Worm (Caenorhabditis elegans): Measurements from ENCODE around the gene M163.7.

Gene M163.7

DNA sequence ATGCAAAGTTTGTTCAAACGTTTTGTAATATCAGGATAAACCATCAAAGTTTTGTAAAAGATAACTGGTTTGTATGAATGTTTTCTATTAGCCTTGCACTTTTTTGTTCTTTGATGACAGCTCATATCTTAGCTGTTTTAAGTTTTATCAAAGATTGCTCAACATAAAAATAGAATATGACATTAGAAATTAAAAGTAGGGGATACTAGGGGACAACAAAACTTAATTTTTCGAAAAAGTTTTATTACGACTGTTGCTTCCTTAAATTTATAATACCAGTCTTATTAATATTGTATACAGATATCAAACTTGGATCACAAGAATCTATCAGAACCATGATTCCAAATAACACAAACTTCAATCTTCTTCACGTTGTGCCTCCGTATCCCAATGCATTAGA lies 31.2 kb downstream of the M163.7 start, which contains the start of gene ztf-14:
ztf-14 (plus strand) TSS at position 301 of the 400 bp plus-strand sequence.
- TF ChIP-seq nfyb-1 (GFP tag; IDR thresholded peaks at IDR 0.05) (no peak), F55B11.4 (tag; optimal IDR thresholded peaks at IDR 0.05; ENCODE audit: borderline replicate concordance, insufficient read depth) (no peak), repo-1 (tag; optimal IDR thresholded peaks at IDR 0.05) (no peak), Y79H2A.3 (GFP tag; conservative IDR thresholded peaks at IDR 0.05) (no peak), ama-1 (optimal IDR thresholded peaks at IDR 0.05) (no peak), ama-1 (GFP tag; optimal IDR thresholded peaks at IDR 0.05) (no peak), ceh-58 (GFP tag; IDR thresholded peaks at IDR 0.05) (no peak), F52B5.7 (tag; optimal IDR thresholded peaks at IDR 0.05) (no peak), efl-1 (GFP tag; optimal IDR thresholded peaks at IDR 0.05) (no peak)

- TF ChIP-seq nhr-80 (tag; optimal IDR thresholded peaks at IDR 0.05) (peak; percentile 3), F10E7.11 (tag; optimal IDR thresholded peaks at IDR 0.05) (no peak)
These were observed 31.9 kb downstream of the M163.7 start for ce11 chrX:14496545-14496944.

DNA sequence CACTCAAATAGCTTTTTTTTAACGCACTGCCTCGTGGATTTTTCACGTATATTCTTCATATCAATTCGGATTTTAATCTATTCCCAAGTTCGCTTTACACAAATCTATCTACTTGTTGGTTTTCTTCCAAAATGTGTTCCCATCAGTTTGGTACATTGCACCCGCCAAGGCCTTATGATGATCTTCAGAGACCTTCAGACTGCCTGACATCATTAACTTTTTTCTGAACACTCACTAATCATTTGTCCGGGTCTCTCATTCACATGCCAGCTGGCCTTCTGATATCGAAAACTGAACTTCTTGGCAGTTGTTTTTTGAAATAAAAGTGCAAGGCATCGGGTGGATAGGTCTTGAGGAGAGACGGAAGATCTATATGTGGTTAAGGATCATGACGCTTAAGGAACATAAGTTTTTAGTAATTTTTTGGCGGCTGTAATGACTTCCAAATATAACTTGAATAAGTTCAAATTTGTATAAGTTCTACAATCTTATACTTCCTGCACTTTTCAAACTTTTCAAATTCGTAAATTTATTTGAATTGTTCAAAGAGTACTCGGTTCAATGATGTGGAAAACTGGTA lies 35.3 kb downstream of the M163.7 start:
- TF ChIP-seq unc-62 (GFP tag; optimal IDR thresholded peaks at IDR 0.05) (peak; percentile 17), ceh-100 (GFP tag; IDR thresholded peaks at IDR 0.05) (no peak)

ce11 chrX:14500422-14501058 lies 35.9 kb downstream of the M163.7 start:
- TF ChIP-seq nhr-179 (tag; optimal IDR thresholded peaks at IDR 0.05) (no peak), gei-17 (GFP tag; optimal IDR thresholded peaks at IDR 0.05) (peak; percentile 19), rec-8 (tag; optimal IDR thresholded peaks at IDR 0.05) (no peak), F22D6.2 (tag; optimal IDR thresholded peaks at IDR 0.05) (peak; percentile 24), ceh-58 (GFP tag; IDR thresholded peaks at IDR 0.05) (no peak), chd-7 (tag; optimal IDR thresholded peaks at IDR 0.05) (peak; percentile 69), him-1 (tag; optimal IDR thresholded peaks at IDR 0.05) (no peak), nhr-90 (tag; optimal IDR thresholded peaks at IDR 0.05) (peak; percentile 40), F37B4.10 (GFP tag; IDR thresholded peaks at IDR 0.05) (no peak), B0336.3 (GFP tag; IDR thresholded peaks at IDR 0.05) (peak; percentile 51; the same call in 1 of the 2 replicates), cebp-2 (GFP tag; IDR thresholded peaks at IDR 0.05) (no peak), tlf-1 (GFP tag; optimal IDR thresholded peaks at IDR 0.05) (peak; percentile 72), snpc-4 (GFP tag; optimal IDR thresholded peaks at IDR 0.05) (no peak), snpc-4 (tag; optimal IDR thresholded peaks at IDR 0.05) (peak in 3 of 4 experiments; percentile 0 to 42 (median 28)), nhr-80 (tag; optimal IDR thresholded peaks at IDR 0.05) (peak; percentile 97), tbp1 (GFP tag; optimal IDR thresholded peaks at IDR 0.05) (peak; percentile 46), pha-4 (tag; optimal IDR thresholded peaks at IDR 0.05) (peak; percentile 43), ztf-22 (GFP tag; optimal IDR thresholded peaks at IDR 0.05) (peak; percentile 89), atf-7 (tag; optimal IDR thresholded peaks at IDR 0.05) (peak; percentile 92), rcor-1 (GFP tag; IDR thresholded peaks at IDR 0.05) (no peak), K12H6.12 (tag; optimal IDR thresholded peaks at IDR 0.05) (no peak), ztf-3 (GFP tag; optimal IDR thresholded peaks at IDR 0.05) (no peak), madf-8 (GFP tag; conservative IDR thresholded peaks at IDR 0.05) (no peak), cebp-1 (GFP tag; IDR thresholded peaks at IDR 0.05) (no peak), cebp-1 (tag; optimal IDR thresholded peaks at IDR 0.05) (peak; percentile 50), B0019.2 (GFP tag; conservative IDR thresholded peaks at IDR 0.05) (no peak), let-607 (tag; optimal IDR thresholded peaks at IDR 0.05) (peak in 1 of 2 experiments; percentile 88), lin-40 (tag; optimal IDR thresholded peaks at IDR 0.05) (peak; percentile 69)
